Fruit fly (Drosophila melanogaster) whole organism, embryonic: Measurements from ENCODE around the gene Wdr33.
A peak's percentile ranks its signal among the peaks of the same experiment; 100 is the strongest.

ENCODE experiments used
- Asciz ChIP-seq: fragments of 200-800 bp; sonication (Bioruptor generic); optimal IDR thresholded peaks from 2 replicates; lab custom pipeline; 2017; ENCODE audit warnings: missing biosample characterization, mild to moderate bottlenecking, missing genetic modification characterization, missing genetic modification reagents
- BEAF-32 ChIP-seq: fragments of 200-800 bp; sonication (Bioruptor generic); optimal IDR thresholded peaks from 3 replicates; lab custom pipeline; 2017; ENCODE audit warnings: missing biosample characterization, missing genetic modification characterization, mild to moderate bottlenecking, moderate library complexity, missing genetic modification reagents
- CG10274 ChIP-seq: fragments of 200-800 bp; sonication (Bioruptor generic); optimal IDR thresholded peaks from 3 replicates; lab custom pipeline; 2017; ENCODE audit warnings: missing biosample characterization, mild to moderate bottlenecking, missing genetic modification characterization
- CG10431 ChIP-seq: fragments of 200-800 bp; sonication (Bioruptor generic); optimal IDR thresholded peaks from 3 replicates; lab custom pipeline; 2018; ENCODE audit warnings: missing biosample characterization, mild to moderate bottlenecking, missing genetic modification characterization
- CG12236 ChIP-seq: fragments of 200-800 bp; sonication (Bioruptor generic); optimal IDR thresholded peaks from 2 replicates; lab custom pipeline; 2016; ENCODE audit warnings: missing biosample characterization, missing genetic modification characterization
- CG13123 ChIP-seq: fragments of 200-800 bp; sonication (Bioruptor generic); optimal IDR thresholded peaks from 2 replicates; lab custom pipeline; 2016; ENCODE audit warnings: missing biosample characterization, missing genetic modification characterization
- CG13624 ChIP-seq: fragments of 200-800 bp; sonication (Bioruptor generic); optimal IDR thresholded peaks from 2 replicates; lab custom pipeline; 2016; ENCODE audit warnings: missing biosample characterization, missing genetic modification characterization
- CG13894 ChIP-seq: fragments of 200-800 bp; sonication (Bioruptor generic); optimal IDR thresholded peaks from 3 replicates; lab custom pipeline; 2018; ENCODE audit warnings: missing biosample characterization, mild to moderate bottlenecking, missing genetic modification characterization, moderate library complexity
- CG17328 ChIP-seq: fragments of 200-800 bp; sonication (Bioruptor generic); IDR thresholded peaks from 2 replicates; pipeline ENCODE4 v1.3.6; 2022; ENCODE audit warnings: missing biosample characterization, missing genetic modification characterization
- CG1792 ChIP-seq: fragments of 200-800 bp; sonication (Bioruptor generic); optimal IDR thresholded peaks from 2 replicates; lab custom pipeline; 2016; ENCODE audit warnings: missing biosample characterization, missing genetic modification characterization
- CG18011 ChIP-seq: fragments of 200-800 bp; sonication (Bioruptor generic); optimal IDR thresholded peaks from 2 replicates; lab custom pipeline; 2017; ENCODE audit warnings: missing biosample characterization, missing genetic modification characterization, mild to moderate bottlenecking, moderate library complexity, missing genotype
- CG2120 ChIP-seq: fragments of 200-800 bp; sonication (Bioruptor generic); optimal IDR thresholded peaks from 3 replicates; lab custom pipeline; 2016; ENCODE audit warnings: missing biosample characterization, missing genetic modification characterization
- CG2712 ChIP-seq: fragments of 200-800 bp; optimal IDR thresholded peaks from 3 replicates; lab custom pipeline; 2019; ENCODE audit warnings: missing biosample characterization, mild to moderate bottlenecking, missing genetic modification characterization, moderate library complexity
- CG30020 ChIP-seq: fragments of 200-800 bp; optimal IDR thresholded peaks from 2 replicates; lab custom pipeline; 2019; ENCODE audit warnings: missing biosample characterization, mild to moderate bottlenecking, missing genetic modification characterization, moderate library complexity
- CG34376 ChIP-seq: fragments of 200-800 bp; sonication (Bioruptor generic); optimal IDR thresholded peaks from 2 replicates; lab custom pipeline; 2018; ENCODE audit warnings: missing biosample characterization, mild to moderate bottlenecking, missing genetic modification characterization
- CG4282 ChIP-seq: fragments of 200-800 bp; sonication (Bioruptor generic); optimal IDR thresholded peaks from 2 replicates; lab custom pipeline; 2016; ENCODE audit warnings: missing biosample characterization, missing genetic modification characterization
- CG6854 ChIP-seq: fragments of 200-800 bp; sonication (Bioruptor generic); optimal IDR thresholded peaks from 3 replicates; lab custom pipeline; 2017; ENCODE audit warnings: missing biosample characterization, mild to moderate bottlenecking, missing genetic modification characterization
- CG7372 ChIP-seq: fragments of 200-800 bp; sonication (Bioruptor generic); IDR thresholded peaks from 2 replicates; pipeline ENCODE4 v1.3.6; 2022; ENCODE audit warnings: missing biosample characterization, missing genetic modification characterization
- CG9797 ChIP-seq: fragments of 200-800 bp; sonication (Bioruptor generic); optimal IDR thresholded peaks from 3 replicates; lab custom pipeline; 2018; ENCODE audit warnings: missing biosample characterization, mild to moderate bottlenecking, missing genetic modification characterization
- CoRest ChIP-seq: fragments of 200-800 bp; sonication (Bioruptor generic); optimal IDR thresholded peaks from 3 replicates; lab custom pipeline; 2018; ENCODE audit warnings: missing biosample characterization, mild to moderate bottlenecking, missing genetic modification characterization, moderate library complexity
- Dll ChIP-seq: fragments of 200-800 bp; sonication (Bioruptor generic); IDR thresholded peaks from 4 replicates; pipeline ENCODE4 v1.3.6; 2022; ENCODE audit warnings: missing biosample characterization, missing genetic modification characterization; ENCODE audit not compliant: partially characterized antibody
- Dp ChIP-seq: fragments of 200-800 bp; sonication (Bioruptor generic); optimal IDR thresholded peaks from 2 replicates; lab custom pipeline; 2018; ENCODE audit warnings: missing biosample characterization, mild to moderate bottlenecking, missing genetic modification characterization, moderate library complexity
- H2.0 ChIP-seq: fragments of 200-800 bp; sonication (Bioruptor generic); IDR thresholded peaks from 2 replicates; pipeline ENCODE4 v1.3.6; 2022; ENCODE audit warnings: missing biosample characterization, missing genetic modification characterization
- HmgZ ChIP-seq: fragments of 200-800 bp; sonication (Bioruptor generic); optimal IDR thresholded peaks from 2 replicates; lab custom pipeline; 2018; ENCODE audit warnings: missing biosample characterization, mild to moderate bottlenecking, missing genetic modification characterization
- Lim3 ChIP-seq: fragments of 200-800 bp; sonication (Bioruptor generic); IDR thresholded peaks from 2 replicates; pipeline ENCODE4 v1.3.6; 2022; ENCODE audit warnings: missing biosample characterization, missing genetic modification characterization
- NC2β ChIP-seq: fragments of 200-800 bp; sonication (Bioruptor generic); optimal IDR thresholded peaks from 2 replicates; lab custom pipeline; 2016; ENCODE audit warnings: missing biosample characterization, missing genetic modification characterization
- Neu2 ChIP-seq: fragments of 200-800 bp; sonication (Bioruptor generic); optimal IDR thresholded peaks from 3 replicates; lab custom pipeline; 2016; ENCODE audit warnings: missing biosample characterization, missing genetic modification characterization, borderline replicate concordance
- Nf-YB ChIP-seq: fragments of 200-800 bp; sonication (Bioruptor generic); optimal IDR thresholded peaks from 3 replicates; lab custom pipeline; 2019; ENCODE audit warnings: missing biosample characterization, mild to moderate bottlenecking, missing genetic modification characterization, moderate library complexity
- Stat92E ChIP-seq, 3 experiments: fragments of >200 bp in 2 of 3; fragments of 200-800 bp in 1 of 3; sonication (Bioruptor generic) in 1 of 3; optimal IDR thresholded peaks; 2 replicates each; lab custom pipeline; 2017 to 2019; ENCODE audit warnings: missing biosample characterization in 3 of 3, missing genetic modification characterization in 3 of 3, mild to moderate bottlenecking in 1 of 3, moderate library complexity in 1 of 3
- Taf1 ChIP-seq: fragments of 200-800 bp; sonication (Bioruptor generic); IDR thresholded peaks from 2 replicates; pipeline ENCODE4 v1.3.6; 2022; ENCODE audit warnings: missing biosample characterization, missing genetic modification characterization
- Usf ChIP-seq: fragments of 200-800 bp; sonication (Bioruptor generic); optimal IDR thresholded peaks from 2 replicates; lab custom pipeline; 2017; ENCODE audit warnings: missing genotype, missing biosample characterization, missing genetic modification characterization
- Vsx1 ChIP-seq: fragments of 200-800 bp; sonication (Bioruptor generic); optimal IDR thresholded peaks from 2 replicates; lab custom pipeline; 2017; ENCODE audit warnings: missing biosample characterization, mild to moderate bottlenecking, missing genetic modification characterization, missing genetic modification reagents
- chinmo ChIP-seq: fragments of 200-800 bp; sonication (Bioruptor generic); IDR thresholded peaks from 4 replicates; pipeline ENCODE4 v1.3.6; 2022; ENCODE audit warnings: missing biosample characterization, missing genetic modification characterization; ENCODE audit not compliant: partially characterized antibody
- corto ChIP-seq: fragments of 200-800 bp; sonication (Bioruptor generic); optimal IDR thresholded peaks from 2 replicates; lab custom pipeline; 2016; ENCODE audit warnings: missing biosample characterization, mild to moderate bottlenecking, missing genetic modification characterization, moderate library complexity
- cwo ChIP-seq: fragments of 200-800 bp; sonication (Bioruptor generic); optimal IDR thresholded peaks from 3 replicates; lab custom pipeline; 2017; ENCODE audit warnings: missing biosample characterization, missing genetic modification characterization, mild to moderate bottlenecking, moderate library complexity, missing genetic modification reagents
- da ChIP-seq: fragments of 200-800 bp; sonication (Bioruptor generic); optimal IDR thresholded peaks from 2 replicates; lab custom pipeline; 2016; ENCODE audit warnings: missing biosample characterization, missing genetic modification characterization
- dimm ChIP-seq: fragments of 200-800 bp; sonication (Bioruptor generic); IDR thresholded peaks from 2 replicates; pipeline ENCODE4 v1.3.6; 2022; ENCODE audit warnings: missing biosample characterization, missing genetic modification characterization
- gce ChIP-seq: fragments of 200-800 bp; sonication (Bioruptor generic); IDR thresholded peaks from 3 replicates; pipeline ENCODE4 v1.3.6; 2022; ENCODE audit warnings: missing biosample characterization, missing genetic modification characterization
- gcm2 ChIP-seq: fragments of 200-800 bp; sonication (Bioruptor generic); optimal IDR thresholded peaks from 2 replicates; lab custom pipeline; 2016; ENCODE audit warnings: missing biosample characterization, missing genetic modification characterization
- gro ChIP-seq: fragments of 200-800 bp; sonication (Bioruptor generic); optimal IDR thresholded peaks from 2 replicates; lab custom pipeline; 2016; ENCODE audit warnings: missing biosample characterization, missing genetic modification characterization
- hbn ChIP-seq: fragments of 200-800 bp; sonication (Bioruptor generic); IDR thresholded peaks from 2 replicates; pipeline ENCODE4 v1.3.6; 2022; ENCODE audit warnings: missing biosample characterization, missing genetic modification characterization; ENCODE audit not compliant: partially characterized antibody
- psq ChIP-seq: fragments of 200-800 bp; sonication (Bioruptor generic); optimal IDR thresholded peaks from 2 replicates; lab custom pipeline; 2017; ENCODE audit warnings: missing biosample characterization, missing genetic modification characterization
- pum ChIP-seq: fragments of 200-800 bp; sonication (Bioruptor generic); optimal IDR thresholded peaks from 2 replicates; lab custom pipeline; 2016; ENCODE audit warnings: missing biosample characterization, missing genetic modification characterization
- repo ChIP-seq: fragments of 200-800 bp; sonication (Bioruptor generic); optimal IDR thresholded peaks from 2 replicates; lab custom pipeline; 2016; ENCODE audit warnings: missing biosample characterization, missing genetic modification characterization
- shn ChIP-seq: fragments of 200-800 bp; sonication (Bioruptor generic); optimal IDR thresholded peaks from 3 replicates; lab custom pipeline; 2016; ENCODE audit warnings: missing biosample characterization, missing genetic modification characterization
- sima ChIP-seq: fragments of 200-800 bp; sonication (Bioruptor generic); optimal IDR thresholded peaks from 2 replicates; lab custom pipeline; 2016; ENCODE audit warnings: missing biosample characterization, missing genetic modification characterization
- sr ChIP-seq: fragments of 200-800 bp; sonication (Bioruptor generic); IDR thresholded peaks from 3 replicates; pipeline ENCODE4 v1.3.6; 2022; ENCODE audit warnings: missing biosample characterization, missing genetic modification characterization
- tna ChIP-seq: fragments of 200-800 bp; sonication (Bioruptor generic); IDR thresholded peaks from 2 replicates; pipeline ENCODE4 v1.3.6; 2022; ENCODE audit warnings: missing biosample characterization, missing genetic modification characterization; ENCODE audit not compliant: partially characterized antibody
- zen ChIP-seq: fragments of 200-800 bp; sonication (Bioruptor generic); optimal IDR thresholded peaks from 3 replicates; lab custom pipeline; 2018; ENCODE audit warnings: missing biosample characterization, mild to moderate bottlenecking, missing genetic modification characterization, moderate library complexity

Gene Wdr33

DNA sequence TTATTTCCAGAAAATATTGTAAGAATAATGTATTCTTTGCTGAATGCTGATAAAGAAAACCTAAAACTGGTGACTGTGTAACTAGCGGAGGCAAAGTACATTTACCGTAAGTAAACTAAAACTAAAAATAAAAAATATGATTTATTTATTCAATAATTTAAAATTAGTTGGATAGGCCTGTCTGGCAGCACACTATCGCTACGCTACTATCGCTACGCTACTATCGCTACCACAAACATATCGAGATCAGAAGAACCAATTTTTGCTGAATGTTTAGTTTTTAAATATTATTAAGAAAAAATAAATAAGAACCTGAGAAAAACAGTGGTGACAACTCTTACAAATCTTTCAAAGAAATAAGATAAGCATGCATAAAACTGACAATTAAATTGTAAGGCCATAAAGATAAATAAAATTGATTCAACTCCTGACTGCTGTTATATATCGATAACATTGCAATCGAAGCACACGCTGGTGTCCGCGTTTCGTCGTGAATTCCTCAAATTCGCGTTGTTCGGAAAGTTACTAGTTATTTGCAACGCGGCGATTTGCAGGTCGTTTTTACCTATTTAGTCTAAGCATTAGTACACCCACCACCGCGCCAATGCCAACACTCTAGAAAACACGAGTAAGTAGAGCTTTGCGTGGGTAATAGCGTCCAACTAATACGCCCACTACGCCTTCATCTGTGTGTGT, at the start of gene Wdr33 (continued):
- TF ChIP-seq sr (GFP tag; lab: Robert Waterston, UW) (0 out of 3 replicates have a peak, but pooled peaks have one; percentile 25), H2.0 (GFP tag; lab: Robert Waterston, UW) (peak; percentile 21; the same call in 1 of the 2 replicates), Lim3 (GFP tag; lab: Robert Waterston, UW) (no peak), CG10274 (GFP tag; lab: Kevin White, UChicago) (no peak), repo (GFP tag; lab: Kevin White, UChicago) (no peak), CG34376 (no peak), CG30020 (tag; lab: Kevin White, UChicago) (peak; percentile 35), Dll (peak; percentile 96), Taf1 (GFP tag; lab: Robert Waterston, UW) (no peak), CG6854 (no peak), gcm2 (GFP tag; lab: Kevin White, UChicago) (no peak), CG13894 (no peak), CG13123 (GFP tag; lab: Kevin White, UChicago) (no peak), CG4282 (GFP tag; lab: Kevin White, UChicago) (no peak), Stat92E (GFP tag; optimal IDR thresholded peaks at IDR 0.05; lab: Kevin White, UChicago) (no peak), tna (GFP tag; lab: Robert Waterston, UW) (peak; percentile 82), Neu2 (no peak), gro (GFP tag; lab: Kevin White, UChicago) (no peak), CG12236 (GFP tag; lab: Kevin White, UChicago) (no peak), zen (tag; lab: Kevin White, UChicago) (no peak), Nf-YB (GFP tag; lab: Kevin White, UChicago) (no peak), CG9797 (GFP tag; lab: Kevin White, UChicago) (no peak), CG2712 (tag; lab: Kevin White, UChicago) (peak; percentile 19), dimm (no peak), sima (GFP tag; lab: Kevin White, UChicago) (no peak), chinmo (peak; percentile 61; the same call in 2 of the 4 replicates), HmgZ (no peak), CG18011 (GFP tag; lab: Kevin White, UChicago) (no peak), CG1792 (GFP tag; lab: Kevin White, UChicago) (no peak), hbn (GFP tag; lab: Robert Waterston, UW) (peak; percentile 90), NC2β (GFP tag; lab: Kevin White, UChicago) (no peak), da (GFP tag; lab: Kevin White, UChicago) (no peak), Vsx1 (no peak), CG7372 (GFP tag; lab: Robert Waterston, UW) (no peak), Usf (GFP tag; lab: Kevin White, UChicago) (peak; percentile 21), BEAF-32 (GFP tag; lab: Kevin White, UChicago) (peak; percentile 82), CG10431 (GFP tag; lab: Kevin White, UChicago) (no peak), CG17328 (no peak), Asciz (no peak), cwo (no peak), pum (GFP tag; lab: Kevin White, UChicago) (no peak), Dp (GFP tag; lab: Kevin White, UChicago) (no peak), shn (GFP tag; lab: Kevin White, UChicago) (no peak), gce (GFP tag; lab: Robert Waterston, UW) (no peak), CG2120 (GFP tag; lab: Kevin White, UChicago) (no peak), CG13624 (GFP tag; lab: Kevin White, UChicago) (no peak), psq (GFP tag; lab: Kevin White, UChicago) (no peak), CoRest (tag; lab: Kevin White, UChicago) (peak; percentile 71), corto (GFP tag; lab: Kevin White, UChicago) (peak; percentile 45)
